Worm (Caenorhabditis elegans) whole organism, mixed stage, embryonic: ENCODE data around the gene col-153.

Experiments
- ceh-43 ChIP-seq: fragments of 200-800 bp; sonication (Bioruptor generic); optimal IDR thresholded peaks from 2 replicates; lab custom pipeline; 2018; ENCODE audit warnings: mild to moderate bottlenecking, missing genetic modification characterization, moderate library complexity, missing compliant biosample characterization
- nhr-76 ChIP-seq: sonication (generic microtip); optimal IDR thresholded peaks from 2 replicates; lab custom pipeline; 2017; ENCODE audit warnings: missing biosample characterization, missing genetic modification characterization
- pha-4 ChIP-seq: fragments of 150-350 bp; optimal IDR thresholded peaks from 2 replicates; lab custom pipeline; 2018; ENCODE audit warnings: missing biosample characterization, missing genetic modification reagents, missing genetic modification characterization

DNA sequence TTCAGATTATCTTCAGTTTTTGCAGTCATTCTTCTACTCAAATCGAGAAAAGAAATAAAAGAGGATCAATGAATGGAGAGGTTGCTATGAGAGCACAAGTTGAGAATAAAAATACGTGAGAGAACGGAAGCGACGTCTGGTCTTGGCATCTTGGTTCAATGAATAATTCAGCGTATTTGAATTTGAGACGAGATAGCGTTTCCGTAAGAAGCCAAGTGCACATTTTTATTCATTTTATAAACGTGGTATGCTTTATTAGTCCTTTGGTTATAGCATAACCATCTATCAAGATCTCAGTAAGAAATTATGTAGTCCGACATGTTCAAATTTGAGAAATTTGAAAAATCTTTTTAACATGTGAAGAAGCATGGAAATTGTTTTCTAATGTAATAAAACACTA is 31.2 kb upstream of the col-153 start, which contains the start of gene F58B4.2:
- TF ChIP-seq nhr-76 (tag; lab: Kevin White, UChicago): no peak
- TF ChIP-seq ceh-43 (GFP tag; lab: Kevin White, UChicago): no peak
- TF ChIP-seq pha-4 (tag; lab: Kevin White, UChicago): no peak
